Fruit fly (Drosophila melanogaster) whole organism, prepupa: ENCODE data around the gene CG31926.

Experiments used
- Blimp-1 ChIP-seq: fragments of 200-800 bp; sonication (Bioruptor generic); optimal IDR thresholded peaks from 3 replicates; lab custom pipeline; 2017; ENCODE audit warnings: missing biosample characterization, missing genetic modification characterization, mild to moderate bottlenecking, moderate library complexity, missing genetic modification reagents
- CG15336 ChIP-seq: fragments of 200-800 bp; sonication (Bioruptor generic); IDR thresholded peaks from 2 replicates; pipeline ENCODE4 v1.3.6; 2022; ENCODE audit warnings: missing biosample characterization, missing genetic modification characterization
- CG16779 ChIP-seq: fragments of 200-800 bp; sonication (Bioruptor generic); optimal IDR thresholded peaks from 3 replicates; lab custom pipeline; 2017; ENCODE audit warnings: missing biosample characterization, mild to moderate bottlenecking, missing genetic modification characterization
- CG32006 ChIP-seq: fragments of 200-800 bp; sonication (Bioruptor generic); optimal IDR thresholded peaks from 3 replicates; lab custom pipeline; 2017; ENCODE audit warnings: missing biosample characterization, mild to moderate bottlenecking, missing genetic modification characterization
- CG34406 ChIP-seq: fragments of 200-800 bp; sonication (Bioruptor generic); optimal IDR thresholded peaks from 3 replicates; lab custom pipeline; 2016; ENCODE audit warnings: missing biosample characterization, missing genetic modification characterization
- CG3919 ChIP-seq: fragments of 200-800 bp; sonication (Bioruptor generic); optimal IDR thresholded peaks from 3 replicates; lab custom pipeline; 2016; ENCODE audit warnings: missing biosample characterization, missing genetic modification characterization
- CG6163 ChIP-seq: fragments of 200-800 bp; sonication (Bioruptor generic); IDR thresholded peaks from 3 replicates; pipeline ENCODE4 v1.3.6; 2022; ENCODE audit warnings: missing biosample characterization, missing genetic modification characterization
- CG6276 ChIP-seq: fragments of 200-800 bp; sonication (Bioruptor generic); optimal IDR thresholded peaks from 2 replicates; lab custom pipeline; 2017; ENCODE audit warnings: missing biosample characterization, mild to moderate bottlenecking, missing genetic modification characterization
- CG6792 ChIP-seq: fragments of 200-800 bp; sonication (Bioruptor generic); optimal IDR thresholded peaks from 3 replicates; lab custom pipeline; 2016; ENCODE audit warnings: missing biosample characterization, missing genetic modification characterization
- CG8119 ChIP-seq: fragments of 200-800 bp; sonication (Bioruptor generic); IDR thresholded peaks from 3 replicates; pipeline ENCODE4 v1.3.6; 2022; ENCODE audit warnings: missing biosample characterization, missing genetic modification characterization
- CG9139 ChIP-seq: fragments of 200-800 bp; sonication (Bioruptor generic); optimal IDR thresholded peaks from 3 replicates; lab custom pipeline; 2017; ENCODE audit warnings: missing biosample characterization, mild to moderate bottlenecking, missing genetic modification characterization
- Eip75B ChIP-seq: fragments of 200-800 bp; sonication (Bioruptor generic); optimal IDR thresholded peaks from 3 replicates; lab custom pipeline; 2016; ENCODE audit warnings: missing biosample characterization, missing genetic modification characterization
- Eip78C ChIP-seq: fragments of 200-800 bp; sonication (Bioruptor generic); peaks from one replicate; lab custom pipeline; 2016; ENCODE audit warnings: missing biosample characterization, missing genetic modification characterization
- Ets21C ChIP-seq: fragments of 200-800 bp; sonication (Bioruptor generic); optimal IDR thresholded peaks from 3 replicates; lab custom pipeline; 2016; ENCODE audit warnings: missing biosample characterization, missing genetic modification characterization
- Sox14 ChIP-seq: fragments of 200-800 bp; sonication (Bioruptor generic); optimal IDR thresholded peaks from 3 replicates; lab custom pipeline; 2016; ENCODE audit warnings: missing biosample characterization, missing genetic modification characterization
- achi ChIP-seq: fragments of 200-800 bp; sonication (Bioruptor generic); optimal IDR thresholded peaks from 3 replicates; lab custom pipeline; 2016; ENCODE audit warnings: missing biosample characterization, missing genetic modification characterization
- acj6 ChIP-seq: fragments of 200-800 bp; sonication (Bioruptor generic); optimal IDR thresholded peaks from 3 replicates; lab custom pipeline; 2016; ENCODE audit warnings: missing biosample characterization, missing genetic modification characterization
- eg ChIP-seq: fragments of 200-800 bp; sonication (Bioruptor generic); IDR thresholded peaks from 3 replicates; pipeline ENCODE4 v1.3.6; 2022; ENCODE audit warnings: missing biosample characterization, missing genetic modification characterization
- ss ChIP-seq, 2 experiments: fragments of 200-800 bp; sonication (Bioruptor generic); optimal IDR thresholded peaks; 2 replicates in 1 of 2; 3 replicates in 1 of 2; lab custom pipeline; 2017 to 2018; ENCODE audit warnings: mild to moderate bottlenecking in 2 of 2, missing biosample characterization in 2 of 2, missing genetic modification characterization in 2 of 2, moderate library complexity in 1 of 2

The CG31926 gene

dm6 chr2L:1538132-1538531, 42.9 kb downstream of the CG31926 start:
- TF ChIP-seq Ets21C (GFP tag; lab: Kevin White, UChicago) (no peak), ss (GFP tag; optimal IDR thresholded peaks at IDR 0.05; lab: Kevin White, UChicago) (no peak), Eip75B (GFP tag; lab: Kevin White, UChicago) (no peak), CG16779 (tag; lab: Kevin White, UChicago) (no peak), CG15336 (GFP tag; lab: Robert Waterston, UW) (peak; percentile 65), Blimp-1 (GFP tag; lab: Kevin White, UChicago) (no peak), acj6 (GFP tag; lab: Kevin White, UChicago) (no peak), CG32006 (GFP tag; lab: Kevin White, UChicago) (peak; percentile 61), CG8119 (GFP tag; lab: Robert Waterston, UW) (0 out of 3 replicates have a peak, but pooled peaks have one; percentile 36), Sox14 (GFP tag; lab: Kevin White, UChicago) (no peak), CG9139 (GFP tag; lab: Kevin White, UChicago) (no peak), CG34406 (GFP tag; lab: Kevin White, UChicago) (no peak), achi (no peak), CG6163 (GFP tag; lab: Robert Waterston, UW) (peak; percentile 43; the same call in 1 of the 3 replicates), CG6792 (GFP tag; lab: Kevin White, UChicago) (no peak), CG6276 (GFP tag; lab: Kevin White, UChicago) (peak; percentile 22), Eip78C (GFP tag; lab: Kevin White, UChicago) (peak; percentile 68), eg (0 out of 3 replicates have a peak, but pooled peaks have one; percentile 45), CG3919 (GFP tag; lab: Kevin White, UChicago) (peak; percentile 20)
